Worm (Caenorhabditis elegans): ENCODE results near the gene cdk-1.

DNA sequence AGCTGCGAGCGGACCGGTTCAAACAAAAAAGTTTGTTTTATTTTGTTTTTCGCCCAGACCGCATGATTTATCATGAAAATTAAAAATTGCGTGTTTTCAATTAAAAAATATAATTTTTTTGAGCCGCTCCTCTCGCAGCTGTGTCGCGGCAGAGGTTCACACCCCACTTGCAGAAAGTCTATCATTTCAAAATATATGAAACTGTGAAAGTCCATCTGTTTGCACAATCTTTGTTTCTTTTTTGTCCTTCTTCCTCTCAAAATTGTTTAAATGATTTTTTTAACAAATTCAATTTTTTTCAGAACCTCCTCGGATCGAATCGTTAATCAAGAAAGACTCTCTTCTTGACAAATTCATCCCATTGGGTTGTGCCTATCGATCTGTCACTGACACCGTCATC, 47.7 kb upstream of the cdk-1 start, which contains the start of gene tlk-1:
- TF ChIP-seq mdl-1 (tag; optimal IDR thresholded peaks at IDR 0.05) (no peak), unc-62 (GFP tag; optimal IDR thresholded peaks at IDR 0.05) (no peak), nhr-77 (tag; optimal IDR thresholded peaks at IDR 0.05) (no peak), ztf-11 (tag; optimal IDR thresholded peaks at IDR 0.05) (no peak), unc-130 (tag; optimal IDR thresholded peaks at IDR 0.05) (no peak), nhr-12 (tag; optimal IDR thresholded peaks at IDR 0.05) (no peak), rnt-1 (tag; optimal IDR thresholded peaks at IDR 0.05) (no peak), fkh-10 (GFP tag; optimal IDR thresholded peaks at IDR 0.05) (no peak), jun-1 (tag; optimal IDR thresholded peaks at IDR 0.05) (no peak), dpl-1 (GFP tag; optimal IDR thresholded peaks at IDR 0.05) (no peak), elt-2 (tag; optimal IDR thresholded peaks at IDR 0.05) (no peak), aly-2 (tag; optimal IDR thresholded peaks at IDR 0.05) (no peak), nhr-237 (tag; optimal IDR thresholded peaks at IDR 0.05) (no peak), snpc-4 (tag; optimal IDR thresholded peaks at IDR 0.05) (no peak)
